Worm (Caenorhabditis elegans): Measurements from ENCODE around the gene F23B12.4.

ce11 chrV:14481987-14482386 is 41.0 kb downstream of the F23B12.4 start, which contains the start of gene R02D5.10:
- TF ChIP-seq K11D2.4 (GFP tag; IDR thresholded peaks at IDR 0.05) (no peak), egrh-3 (GFP tag; IDR thresholded peaks at IDR 0.05) (no peak), ama-1 (optimal IDR thresholded peaks at IDR 0.05) (no peak), ama-1 (GFP tag; optimal IDR thresholded peaks at IDR 0.05) (no peak), nhr-120 (GFP tag; IDR thresholded peaks at IDR 0.05) (no peak), snpc-4 (GFP tag; optimal IDR thresholded peaks at IDR 0.05) (no peak), snpc-4 (tag; optimal IDR thresholded peaks at IDR 0.05) (no peak)

Measured in whole organism, young adult.